Worm (Caenorhabditis elegans) whole organism, late embryonic: ENCODE data around the gene R03G5.6.

ENCODE experiments used
- C08G9.2 ChIP-seq: sonication (generic microtip); optimal IDR thresholded peaks from 2 replicates; lab custom pipeline; 2016; ENCODE audit warnings: mild to moderate bottlenecking, missing genetic modification characterization, moderate library complexity, missing compliant biosample characterization
- C38D4.7 ChIP-seq: fragments of 200-800 bp; sonication (Bioruptor generic); optimal IDR thresholded peaks from 2 replicates; lab custom pipeline; 2018; ENCODE audit warnings: mild to moderate bottlenecking, missing genetic modification characterization, moderate library complexity, missing compliant biosample characterization
- F13H6.1 ChIP-seq: sonication (generic microtip); optimal IDR thresholded peaks from 2 replicates; lab custom pipeline; 2016; ENCODE audit warnings: missing genetic modification characterization, missing compliant biosample characterization
- K09A11.1 ChIP-seq: sonication (generic microtip); optimal IDR thresholded peaks from 2 replicates; lab custom pipeline; 2017; ENCODE audit warnings: antibody characterized with exemption, mild to moderate bottlenecking, missing genetic modification characterization, missing compliant biosample characterization; ENCODE audit not compliant: insufficient read depth
- ama-1 ChIP-seq: fragments of 150-350 bp; optimal IDR thresholded peaks from 2 replicates; lab custom pipeline; 2014
- ceh-18 ChIP-seq: sonication (generic microtip); optimal IDR thresholded peaks from 2 replicates; lab custom pipeline; 2016; ENCODE audit warnings: missing genetic modification characterization, missing compliant biosample characterization
- ceh-24 ChIP-seq: sonication (generic microtip); optimal IDR thresholded peaks from 2 replicates; lab custom pipeline; 2016; ENCODE audit warnings: mild to moderate bottlenecking, missing genetic modification characterization, missing compliant biosample characterization
- ceh-48 ChIP-seq: sonication (generic microtip); optimal IDR thresholded peaks from 2 replicates; lab custom pipeline; 2016; ENCODE audit warnings: missing genetic modification characterization, inconsistent platforms, missing compliant biosample characterization
- dve-1 ChIP-seq: sonication (generic microtip); optimal IDR thresholded peaks from 2 replicates; lab custom pipeline; 2017; ENCODE audit warnings: antibody characterized with exemption, mild to moderate bottlenecking, missing genetic modification characterization, missing compliant biosample characterization
- elt-2 ChIP-seq: sonication (generic microtip); optimal IDR thresholded peaks from 2 replicates; lab custom pipeline; 2016; ENCODE audit warnings: missing genetic modification reagents, missing genetic modification characterization, missing compliant biosample characterization
- eyg-1 ChIP-seq: sonication (generic microtip); optimal IDR thresholded peaks from 2 replicates; lab custom pipeline; 2016; ENCODE audit warnings: missing genotype, missing genetic modification characterization, missing compliant biosample characterization
- fkh-6 ChIP-seq: sonication (generic microtip); optimal IDR thresholded peaks from 2 replicates; lab custom pipeline; 2016; ENCODE audit warnings: missing genetic modification characterization, missing compliant biosample characterization
- gmeb-2 ChIP-seq: sonication (generic microtip); optimal IDR thresholded peaks from 2 replicates; lab custom pipeline; 2016; ENCODE audit warnings: missing genetic modification characterization, inconsistent platforms, missing compliant biosample characterization
- hlh-13 ChIP-seq: fragments of 200-800 bp; sonication (Bioruptor generic); optimal IDR thresholded peaks from 2 replicates; lab custom pipeline; 2018; ENCODE audit warnings: mild to moderate bottlenecking, missing genetic modification characterization, missing compliant biosample characterization
- hlh-15 ChIP-seq: sonication (generic microtip); optimal IDR thresholded peaks from 2 replicates; lab custom pipeline; 2016; ENCODE audit warnings: missing genetic modification characterization, missing compliant biosample characterization
- hlh-30 ChIP-seq: sonication (generic microtip); optimal IDR thresholded peaks from 2 replicates; lab custom pipeline; 2017; ENCODE audit warnings: antibody characterized with exemption, missing genetic modification characterization, missing compliant biosample characterization; ENCODE audit not compliant: insufficient read depth
- hlh-6 ChIP-seq: sonication (generic microtip); optimal IDR thresholded peaks from 2 replicates; lab custom pipeline; 2016; ENCODE audit warnings: missing genotype, missing genetic modification characterization, missing compliant biosample characterization
- lim-6 ChIP-seq: sonication (generic microtip); optimal IDR thresholded peaks from 2 replicates; lab custom pipeline; 2016; ENCODE audit warnings: missing genetic modification characterization, missing compliant biosample characterization
- lin-11 ChIP-seq: fragments of 200-800 bp; sonication (Bioruptor generic); optimal IDR thresholded peaks from 2 replicates; lab custom pipeline; 2018; ENCODE audit warnings: mild to moderate bottlenecking, missing genetic modification characterization, missing compliant biosample characterization
- madf-2 ChIP-seq: sonication (generic microtip); optimal IDR thresholded peaks from 2 replicates; lab custom pipeline; 2017; ENCODE audit warnings: missing genetic modification characterization, missing compliant biosample characterization
- nfya-1 ChIP-seq: sonication (generic microtip); optimal IDR thresholded peaks from 2 replicates; lab custom pipeline; 2017; ENCODE audit warnings: missing genetic modification characterization, mild to moderate bottlenecking, missing compliant biosample characterization, antibody characterized with exemption, moderate library complexity
- nhr-232 ChIP-seq: sonication (generic microtip); optimal IDR thresholded peaks from 2 replicates; lab custom pipeline; 2016; ENCODE audit warnings: missing genetic modification characterization, missing compliant biosample characterization
- npax-4 ChIP-seq: sonication (generic microtip); optimal IDR thresholded peaks from 2 replicates; lab custom pipeline; 2016; ENCODE audit warnings: missing genetic modification characterization, missing compliant biosample characterization
- odd-2 ChIP-seq: sonication (generic microtip); optimal IDR thresholded peaks from 2 replicates; lab custom pipeline; 2017; ENCODE audit warnings: antibody characterized with exemption, mild to moderate bottlenecking, missing genetic modification characterization, missing compliant biosample characterization
- pag-3 ChIP-seq: sonication (generic microtip); optimal IDR thresholded peaks from 2 replicates; lab custom pipeline; 2016; ENCODE audit warnings: missing compliant biosample characterization, missing genetic modification characterization, borderline replicate concordance
- pat-9 ChIP-seq: fragments of 200-800 bp; sonication (Bioruptor generic); optimal IDR thresholded peaks from 2 replicates; lab custom pipeline; 2018; ENCODE audit warnings: mild to moderate bottlenecking, missing genetic modification characterization, moderate library complexity, missing compliant biosample characterization
- pax-1 ChIP-seq: fragments of 150-350 bp; optimal IDR thresholded peaks from 2 replicates; lab custom pipeline; 2014; ENCODE audit warnings: missing biosample characterization, missing genetic modification characterization
- pha-4 ChIP-seq: fragments of 150-350 bp; optimal IDR thresholded peaks from 2 replicates; lab custom pipeline; 2018; ENCODE audit warnings: missing biosample characterization, missing genetic modification reagents, missing genetic modification characterization
- pqm-1 ChIP-seq: sonication (generic microtip); optimal IDR thresholded peaks from 2 replicates; lab custom pipeline; 2016; ENCODE audit warnings: missing genetic modification characterization, missing compliant biosample characterization
- ref-2 ChIP-seq: sonication (generic microtip); optimal IDR thresholded peaks from 2 replicates; lab custom pipeline; 2016; ENCODE audit warnings: missing genetic modification characterization, missing compliant biosample characterization
- sdc-2 ChIP-seq: sonication (generic microtip); optimal IDR thresholded peaks from 2 replicates; lab custom pipeline; 2016; ENCODE audit warnings: missing genotype, missing genetic modification characterization, missing compliant biosample characterization
- sox-2 ChIP-seq: fragments of 200-800 bp; sonication (Bioruptor generic); IDR thresholded peaks from 2 replicates; pipeline ENCODE4 v1.3.6; 2022; ENCODE audit warnings: missing genetic modification reagents, missing genetic modification characterization, missing compliant biosample characterization
- sox-4 ChIP-seq: sonication (generic microtip); optimal IDR thresholded peaks from 2 replicates; lab custom pipeline; 2017; ENCODE audit warnings: mild to moderate bottlenecking, missing genetic modification characterization, inconsistent platforms, missing compliant biosample characterization
- tbx-2 ChIP-seq: sonication (generic microtip); optimal IDR thresholded peaks from 2 replicates; lab custom pipeline; 2016; ENCODE audit warnings: missing genetic modification characterization, missing compliant biosample characterization
- tbx-7 ChIP-seq: sonication (generic microtip); optimal IDR thresholded peaks from 2 replicates; lab custom pipeline; 2016; ENCODE audit warnings: missing genotype, missing genetic modification characterization, missing compliant biosample characterization
- unc-3 ChIP-seq, 2 experiments: fragments of 200-800 bp in 1 of 2; sonication (Bioruptor generic) in 1 of 2; sonication (generic microtip) in 1 of 2; conservative IDR thresholded peaks in 1 of 2; optimal IDR thresholded peaks in 1 of 2; 2 replicates each; pipeline versions ENCODE4 v1.3.6 to Lab custom; 2016 to 2022; ENCODE audit warnings: missing compliant biosample characterization in 2 of 2, missing genetic modification characterization in 2 of 2, missing genetic modification reagents in 1 of 2
- unc-86 ChIP-seq: sonication (generic microtip); optimal IDR thresholded peaks from 2 replicates; lab custom pipeline; 2016; ENCODE audit warnings: missing genetic modification characterization, missing compliant biosample characterization
- zip-5 ChIP-seq: sonication (generic microtip); optimal IDR thresholded peaks from 2 replicates; lab custom pipeline; 2016; ENCODE audit warnings: missing genetic modification characterization, missing compliant biosample characterization

Gene R03G5.6

DNA sequence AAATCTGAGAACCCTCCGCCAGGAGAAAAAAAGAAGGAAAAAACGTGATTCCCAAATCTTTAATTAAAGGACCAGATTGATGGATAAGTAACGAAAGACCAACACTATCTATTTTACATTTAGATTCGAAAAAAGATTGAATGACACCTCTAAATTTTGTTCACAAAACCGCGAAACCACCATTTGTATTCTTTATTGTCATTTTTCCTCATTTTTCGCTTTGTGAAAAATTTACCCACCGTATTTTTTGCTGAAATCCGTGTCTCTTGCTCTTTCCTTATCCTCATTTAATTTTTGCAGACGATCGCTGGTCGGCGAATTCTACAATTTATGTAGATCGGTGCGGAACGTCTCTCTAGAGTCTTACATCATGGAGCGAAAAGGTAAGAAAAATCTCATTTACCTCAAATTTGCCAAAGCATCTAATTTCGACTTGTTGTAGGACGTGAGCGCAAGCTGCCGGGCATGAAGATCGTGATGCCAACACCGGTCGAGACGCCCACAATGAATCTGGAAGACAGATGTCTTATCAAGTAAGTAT, at the start of gene R03G5.6, which contains the start of gene sek-1:
Gene R03G5.6 (minus strand): TSS at position 491 of the 541 bp plus-strand sequence.
Gene sek-1 (plus strand): TSS at position 301 of the 541 bp plus-strand sequence.
- no peak for TF ChIP-seq npax-4 (tag; lab: Kevin White, UChicago)
- no peak for TF ChIP-seq fkh-6
- TF ChIP-seq ceh-24 (tag; lab: Kevin White, UChicago) = no peak
- no peak for TF ChIP-seq lin-11 (tag; lab: Kevin White, UChicago)
- TF ChIP-seq eyg-1 (tag; lab: Kevin White, UChicago) = no peak
- no peak for TF ChIP-seq nfya-1 (tag; lab: Kevin White, UChicago)
- TF ChIP-seq pax-1 (tag; lab: Kevin White, UChicago) = no peak
- TF ChIP-seq K09A11.1 = no peak
- TF ChIP-seq sox-2 (GFP tag; lab: Robert Waterston, UW) = no peak
- no peak for TF ChIP-seq pag-3 (tag; lab: Kevin White, UChicago)
- TF ChIP-seq hlh-13 (GFP tag; lab: Kevin White, UChicago) = no peak
- TF ChIP-seq pqm-1 (tag; lab: Kevin White, UChicago) = no peak
- TF ChIP-seq pat-9 (tag; lab: Kevin White, UChicago) = no peak
- TF ChIP-seq ama-1 = no peak
- TF ChIP-seq F13H6.1 (tag; lab: Kevin White, UChicago) = no peak
- no peak for TF ChIP-seq hlh-6 (tag; lab: Kevin White, UChicago)
- no peak for TF ChIP-seq unc-86 (tag; lab: Kevin White, UChicago)

ce11 chrX:7866493-7866892, 49.8 kb upstream of the R03G5.6 start:
- TF ChIP-seq C38D4.7 (GFP tag; lab: Kevin White, UChicago) (no peak), C08G9.2 (tag; lab: Kevin White, UChicago) (no peak), zip-5 (no peak), madf-2 (no peak), ceh-24 (tag; lab: Kevin White, UChicago) (no peak), hlh-13 (GFP tag; lab: Kevin White, UChicago) (no peak), hlh-6 (tag; lab: Kevin White, UChicago) (no peak), hlh-30 (tag; lab: Kevin White, UChicago) (no peak), fkh-6 (no peak), gmeb-2 (tag; lab: Kevin White, UChicago) (no peak), sox-4 (no peak), unc-3 (GFP tag; conservative IDR thresholded peaks at IDR 0.05; lab: Robert Waterston, UW) (no peak), unc-3 (tag; optimal IDR thresholded peaks at IDR 0.05; lab: Kevin White, UChicago) (no peak), ceh-18 (no peak), sdc-2 (tag; lab: Kevin White, UChicago) (no peak), ref-2 (tag; lab: Kevin White, UChicago) (no peak), hlh-15 (tag; lab: Kevin White, UChicago) (no peak), elt-2 (tag; lab: Kevin White, UChicago) (no peak), ceh-48 (no peak)

- no peak for TF ChIP-seq lin-11 (tag; lab: Kevin White, UChicago)
- TF ChIP-seq pax-1 (tag; lab: Kevin White, UChicago) = no peak
- no peak for TF ChIP-seq nhr-232 (tag; lab: Kevin White, UChicago)
- no peak for TF ChIP-seq tbx-7 (tag; lab: Kevin White, UChicago)
- TF ChIP-seq dve-1 (tag; lab: Kevin White, UChicago) = no peak
- TF ChIP-seq sdc-2 (tag; lab: Kevin White, UChicago) = no peak
- no peak for TF ChIP-seq pqm-1 (tag; lab: Kevin White, UChicago)
- no peak for TF ChIP-seq odd-2 (tag; lab: Kevin White, UChicago)
- TF ChIP-seq lim-6 (tag; lab: Kevin White, UChicago) = no peak
- no peak for TF ChIP-seq pha-4 (tag; lab: Kevin White, UChicago)
- TF ChIP-seq tbx-2 (tag; lab: Kevin White, UChicago) = no peak
- no peak for TF ChIP-seq ref-2 (tag; lab: Kevin White, UChicago)
These were observed 30.7 kb upstream of the R03G5.6 start, which contains the start of gene C54D2.6 for ce11 chrX:7847413-7847812. C54D2.6 (minus strand) TSS chrX:7847513.
